Worm (Caenorhabditis elegans): ENCODE measurements around the gene K01D12.10.

Gene K01D12.10

ce11 chrV:12395699-12396098 is 10.3 kb upstream of the K01D12.10 start, which contains the start of gene twk-14:
TSS of gene twk-14 (minus strand) at chrV:12395706.
- no peak for TF ChIP-seq ref-1 (GFP tag; conservative IDR thresholded peaks at IDR 0.05)
- no peak for TF ChIP-seq tab-1 (GFP tag; IDR thresholded peaks at IDR 0.05)
- TF ChIP-seq ztf-23 (GFP tag; IDR thresholded peaks at IDR 0.05) = no peak
- TF ChIP-seq cog-1 (tag; optimal IDR thresholded peaks at IDR 0.05) = no peak
- TF ChIP-seq klf-2 (GFP tag; conservative IDR thresholded peaks at IDR 0.05) = no peak
- no peak for TF ChIP-seq flt-1 (GFP tag; IDR thresholded peaks at IDR 0.05)
- no peak for TF ChIP-seq ztf-29 (GFP tag; IDR thresholded peaks at IDR 0.05)
- no peak for TF ChIP-seq med-1 (GFP tag; optimal IDR thresholded peaks at IDR 0.05; ENCODE audit: insufficient read depth)
- no peak for TF ChIP-seq T22C8.4 (GFP tag; IDR thresholded peaks at IDR 0.05)

- no peak for TF ChIP-seq ztf-29 (GFP tag; IDR thresholded peaks at IDR 0.05)
These were observed 8.5 kb upstream of the K01D12.10 start, which contains the start of gene K01D12.5 for ce11 chrV:12397545-12397944. TSS of gene K01D12.5 (plus strand) at chrV:12397845.

- TF ChIP-seq med-1 (GFP tag; optimal IDR thresholded peaks at IDR 0.05; ENCODE audit: insufficient read depth) (no peak), tab-1 (GFP tag; IDR thresholded peaks at IDR 0.05) (no peak), flt-1 (GFP tag; IDR thresholded peaks at IDR 0.05) (no peak), T22C8.4 (GFP tag; IDR thresholded peaks at IDR 0.05) (no peak), ref-1 (GFP tag; conservative IDR thresholded peaks at IDR 0.05) (no peak)
These were observed 5.3 kb upstream of the K01D12.10 start, which contains the start of the genes K01D12.20 and miga-1 for ce11 chrV:12400677-12401236. TSS of gene K01D12.20 (minus strand) at chrV:12400814. TSS of gene miga-1 (minus strand) at chrV:12400859.

- TF ChIP-seq med-1 (GFP tag; optimal IDR thresholded peaks at IDR 0.05; ENCODE audit: insufficient read depth) = no peak
- no peak for TF ChIP-seq T22C8.4 (GFP tag; IDR thresholded peaks at IDR 0.05)
- TF ChIP-seq ztf-29 (GFP tag; IDR thresholded peaks at IDR 0.05) = no peak
- no peak for TF ChIP-seq cog-1 (tag; optimal IDR thresholded peaks at IDR 0.05)
- TF ChIP-seq ref-1 (GFP tag; conservative IDR thresholded peaks at IDR 0.05) = no peak
These were observed 4.6 kb upstream of the K01D12.10 start, which contains the start of gene K01D12.7 for ce11 chrV:12401383-12401782. TSS of gene K01D12.7 (minus strand) at chrV:12401483.

- TF ChIP-seq ztf-29 (GFP tag; IDR thresholded peaks at IDR 0.05) (no peak), ztf-23 (GFP tag; IDR thresholded peaks at IDR 0.05) (no peak), klf-2 (GFP tag; conservative IDR thresholded peaks at IDR 0.05) (no peak), T22C8.4 (GFP tag; IDR thresholded peaks at IDR 0.05) (no peak), med-1 (GFP tag; optimal IDR thresholded peaks at IDR 0.05; ENCODE audit: insufficient read depth) (no peak), flt-1 (GFP tag; IDR thresholded peaks at IDR 0.05) (no peak), cog-1 (tag; optimal IDR thresholded peaks at IDR 0.05) (no peak), tab-1 (GFP tag; IDR thresholded peaks at IDR 0.05) (no peak)
These were observed 3.7 kb upstream of the K01D12.10 start, which contains the start of gene K01D12.8 for ce11 chrV:12402355-12402754. TSS of gene K01D12.8 (plus strand) at chrV:12402655.

ce11 chrV:12404544-12404943 is 1.5 kb upstream of the K01D12.10 start, which contains the start of gene K01D12.9:
TSS of gene K01D12.9 (minus strand) at chrV:12404644.
- no peak for TF ChIP-seq ztf-23 (GFP tag; IDR thresholded peaks at IDR 0.05)
- TF ChIP-seq tab-1 (GFP tag; IDR thresholded peaks at IDR 0.05) = no peak
- no peak for TF ChIP-seq flt-1 (GFP tag; IDR thresholded peaks at IDR 0.05)
- TF ChIP-seq cog-1 (tag; optimal IDR thresholded peaks at IDR 0.05) = no peak
- TF ChIP-seq klf-2 (GFP tag; conservative IDR thresholded peaks at IDR 0.05) = no peak
- TF ChIP-seq med-1 (GFP tag; optimal IDR thresholded peaks at IDR 0.05; ENCODE audit: insufficient read depth) = no peak
- no peak for TF ChIP-seq ref-1 (GFP tag; conservative IDR thresholded peaks at IDR 0.05)
- no peak for TF ChIP-seq T22C8.4 (GFP tag; IDR thresholded peaks at IDR 0.05)
- TF ChIP-seq ztf-29 (GFP tag; IDR thresholded peaks at IDR 0.05) = no peak

- TF ChIP-seq med-1 (GFP tag; optimal IDR thresholded peaks at IDR 0.05; ENCODE audit: insufficient read depth) (no peak), tab-1 (GFP tag; IDR thresholded peaks at IDR 0.05) (no peak), ztf-23 (GFP tag; IDR thresholded peaks at IDR 0.05) (no peak), flt-1 (GFP tag; IDR thresholded peaks at IDR 0.05) (no peak), ztf-29 (GFP tag; IDR thresholded peaks at IDR 0.05) (no peak), klf-2 (GFP tag; conservative IDR thresholded peaks at IDR 0.05) (0 out of 2 replicates have a peak, but pooled peaks have one; percentile 14), cog-1 (tag; optimal IDR thresholded peaks at IDR 0.05) (no peak)
These were observed 485 bp downstream of the K01D12.10 start for ce11 chrV:12406514-12406913.

- TF ChIP-seq cog-1 (tag; optimal IDR thresholded peaks at IDR 0.05) = no peak
- no peak for TF ChIP-seq med-1 (GFP tag; optimal IDR thresholded peaks at IDR 0.05; ENCODE audit: insufficient read depth)
- TF ChIP-seq ref-1 (GFP tag; conservative IDR thresholded peaks at IDR 0.05) = no peak
These were observed 2.5 kb downstream of the K01D12.10 start, which contains the start of gene cdr-4 for ce11 chrV:12408525-12408924. TSS of gene cdr-4 (minus strand) at chrV:12408625.

- TF ChIP-seq ztf-29 (GFP tag; IDR thresholded peaks at IDR 0.05) = no peak
- no peak for TF ChIP-seq ztf-23 (GFP tag; IDR thresholded peaks at IDR 0.05)
- no peak for TF ChIP-seq med-1 (GFP tag; optimal IDR thresholded peaks at IDR 0.05; ENCODE audit: insufficient read depth)
- TF ChIP-seq tab-1 (GFP tag; IDR thresholded peaks at IDR 0.05) = no peak
- no peak for TF ChIP-seq flt-1 (GFP tag; IDR thresholded peaks at IDR 0.05)
These were observed 3.0 kb downstream of the K01D12.10 start for ce11 chrV:12408996-12409395.

ce11 chrV:12410416-12411001 is 4.5 kb downstream of the K01D12.10 start, which contains the start of gene hrg-2:
TSS of gene hrg-2 (minus strand) at chrV:12410513.
- no peak for TF ChIP-seq T22C8.4 (GFP tag; IDR thresholded peaks at IDR 0.05)
